Fruit fly (Drosophila melanogaster): ENCODE results near the gene Hexim.

Gene Hexim

dm6 chr3R:14656760-14657604, 2.3 kb upstream of the Hexim start, which contains the start of gene CG3505 (continued):
- TF ChIP-seq achi (GFP tag; optimal IDR thresholded peaks at IDR 0.05), result peak; percentile 12
- peak; percentile 30 for TF ChIP-seq Ets96B (tag; optimal IDR thresholded peaks at IDR 0.05)
- TF ChIP-seq CG34406 (GFP tag; optimal IDR thresholded peaks at IDR 0.05), result peak; percentile 20
- TF ChIP-seq CG6276 (GFP tag; optimal IDR thresholded peaks at IDR 0.05), result no peak
- peak; percentile 56 for TF ChIP-seq Eip75B (GFP tag; optimal IDR thresholded peaks at IDR 0.05)
- peak; percentile 6 for TF ChIP-seq fd59A (GFP tag; optimal IDR thresholded peaks at IDR 0.05)
- peak; percentile 27 for TF ChIP-seq dsx (GFP tag; optimal IDR thresholded peaks at IDR 0.05; ENCODE audit: poor library complexity, severe bottlenecking)
- no peak for TF ChIP-seq Met (GFP tag; optimal IDR thresholded peaks at IDR 0.05)
- TF ChIP-seq vri (GFP tag; optimal IDR thresholded peaks at IDR 0.05), result no peak
- TF ChIP-seq CG3919 (GFP tag; optimal IDR thresholded peaks at IDR 0.05), result peak; percentile 24
- no peak for TF ChIP-seq CG6854 (GFP tag; optimal IDR thresholded peaks at IDR 0.05)
- TF ChIP-seq Hr39 (GFP tag; optimal IDR thresholded peaks at IDR 0.05), result no peak
- peak in 1 of 2 experiments; percentile 61 for TF ChIP-seq ss (GFP tag; optimal IDR thresholded peaks at IDR 0.05)

- TF ChIP-seq CG3919 (GFP tag; optimal IDR thresholded peaks at IDR 0.05) (no peak), svp (GFP tag) (peak; percentile 91)
Measured at dm6 chr3R:14657605-14657910, 1.7 kb upstream of the Hexim start.

DNA sequence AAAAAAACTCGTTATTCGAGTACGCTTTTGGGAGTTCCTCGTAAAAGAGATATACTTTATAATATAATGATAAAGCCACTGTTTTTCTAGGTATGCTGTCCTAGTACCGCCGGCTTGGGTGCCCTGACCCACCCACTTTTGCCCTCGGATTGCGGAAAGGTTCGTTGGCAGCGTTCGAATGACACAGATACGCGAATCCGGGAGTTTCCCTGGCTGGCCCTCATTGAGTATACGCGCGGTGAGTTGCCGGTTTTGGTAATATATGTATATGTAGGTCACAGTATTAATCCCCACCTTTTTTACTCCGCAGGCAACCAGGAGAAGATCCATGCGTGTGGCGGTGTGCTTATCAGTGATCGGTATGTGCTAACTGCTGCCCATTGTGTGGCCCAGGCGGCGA, 1.1 kb upstream of the Hexim start:
- TF ChIP-seq CG8632 (GFP tag; optimal IDR thresholded peaks at IDR 0.05), result no peak
- TF ChIP-seq CG8319 (GFP tag; optimal IDR thresholded peaks at IDR 0.05), result no peak
- TF ChIP-seq Ets21C (GFP tag; optimal IDR thresholded peaks at IDR 0.05), result no peak
- TF ChIP-seq CG15336 (GFP tag; IDR thresholded peaks at IDR 0.05), result no peak
- TF ChIP-seq svp (GFP tag), result peak; percentile 56
- TF ChIP-seq CG6854 (GFP tag; optimal IDR thresholded peaks at IDR 0.05), result no peak
- no peak for TF ChIP-seq Gug (GFP tag; IDR thresholded peaks at IDR 0.05)

DNA sequence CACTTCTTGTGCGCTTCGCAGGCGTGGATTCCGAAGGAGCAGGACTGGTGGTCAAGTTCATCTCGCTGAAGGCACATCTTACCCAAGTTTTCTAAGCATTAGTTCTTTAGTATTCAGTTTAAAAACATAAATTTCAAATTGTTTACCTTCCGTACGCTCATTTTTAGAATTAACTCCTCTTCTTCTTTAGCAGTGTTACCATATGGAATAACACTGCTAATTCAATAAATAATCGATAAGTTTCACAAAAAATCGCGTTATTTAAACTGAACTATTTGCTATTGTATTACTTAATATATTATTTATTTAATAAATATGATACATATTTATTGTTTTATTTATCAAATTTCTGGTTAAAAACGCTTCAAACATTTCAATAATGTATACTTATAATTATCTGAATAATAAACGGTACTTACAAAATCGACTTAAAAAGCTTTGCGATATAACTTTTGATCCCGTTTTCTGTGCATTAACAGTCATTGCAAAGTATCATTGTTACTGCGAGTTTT, 3.8 kb downstream of the Hexim start, which contains the start of the genes Rad17 and BigH1:
Gene Rad17 (minus strand): TSS at position 209 of the 512 bp plus-strand sequence.
Gene BigH1 (plus strand): TSS at position 462 of the 512 bp plus-strand sequence.
- TF ChIP-seq Eip93F (GFP tag; optimal IDR thresholded peaks at IDR 0.05), result no peak
- TF ChIP-seq dac (GFP tag; optimal IDR thresholded peaks at IDR 0.05), result no peak
- TF ChIP-seq Ets96B (tag; optimal IDR thresholded peaks at IDR 0.05), result no peak

DNA sequence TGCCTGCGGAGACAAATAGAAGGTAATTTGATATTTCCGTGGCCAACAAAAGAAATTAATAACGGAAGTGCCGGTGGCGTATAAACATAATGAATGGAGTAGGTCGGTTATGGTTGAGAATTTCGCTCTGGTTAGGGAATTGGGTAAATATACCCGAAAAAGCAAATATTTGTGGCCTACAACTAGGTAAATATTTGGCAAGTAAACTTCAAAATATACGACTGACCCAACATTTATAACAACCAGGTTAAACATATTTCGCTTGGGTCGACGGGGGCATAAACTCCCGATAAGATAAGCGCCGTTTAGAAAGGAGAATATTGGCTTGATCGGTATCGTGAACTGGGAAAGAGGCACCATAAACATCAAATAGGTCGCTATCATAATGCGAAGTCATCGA, 11.6 kb downstream of the Hexim start:
- TF ChIP-seq fkh (GFP tag; optimal IDR thresholded peaks at IDR 0.05) (peak; percentile 88), Gug (GFP tag; IDR thresholded peaks at IDR 0.05) (no peak)

- TF ChIP-seq vri (GFP tag; optimal IDR thresholded peaks at IDR 0.05) (no peak), ss (GFP tag; optimal IDR thresholded peaks at IDR 0.05) (peak; percentile 56 to 73), fd59A (GFP tag; optimal IDR thresholded peaks at IDR 0.05) (peak; percentile 43), spab (GFP tag; optimal IDR thresholded peaks at IDR 0.05) (peak; percentile 55), dsx (GFP tag; optimal IDR thresholded peaks at IDR 0.05; ENCODE audit: poor library complexity, severe bottlenecking) (peak; percentile 93), lz (GFP tag; optimal IDR thresholded peaks at IDR 0.05) (peak; percentile 50), Sox14 (GFP tag; optimal IDR thresholded peaks at IDR 0.05) (peak; percentile 54), CG3032 (tag; optimal IDR thresholded peaks at IDR 0.05) (peak; percentile 65), CG6792 (GFP tag; optimal IDR thresholded peaks at IDR 0.05) (peak; percentile 50), net (GFP tag; optimal IDR thresholded peaks at IDR 0.05) (peak; percentile 57), cyc (GFP tag; optimal IDR thresholded peaks at IDR 0.05) (peak; percentile 18), Eip78C (GFP tag) (peak; percentile 95), Eip93F (GFP tag; optimal IDR thresholded peaks at IDR 0.05) (no peak), OdsH (GFP tag; optimal IDR thresholded peaks at IDR 0.05) (peak; percentile 50), Eip75B (GFP tag; optimal IDR thresholded peaks at IDR 0.05) (no peak), Ets96B (tag; optimal IDR thresholded peaks at IDR 0.05) (peak; percentile 79), salr (GFP tag; optimal IDR thresholded peaks at IDR 0.05) (peak; percentile 23 to 48), CG34406 (GFP tag; optimal IDR thresholded peaks at IDR 0.05) (peak; percentile 29), CG32006 (GFP tag; optimal IDR thresholded peaks at IDR 0.05) (no peak), acj6 (GFP tag; optimal IDR thresholded peaks at IDR 0.05) (no peak), Gug (GFP tag; IDR thresholded peaks at IDR 0.05) (0 out of 2 replicates have a peak, but pooled peaks have one; percentile 15), CG3919 (GFP tag; optimal IDR thresholded peaks at IDR 0.05) (peak; percentile 57), CG8119 (GFP tag; IDR thresholded peaks at IDR 0.05) (0 out of 3 replicates have a peak, but pooled peaks have one; percentile 37), esn (GFP tag; optimal IDR thresholded peaks at IDR 0.05) (peak; percentile 57), CG10669 (GFP tag; optimal IDR thresholded peaks at IDR 0.05) (no peak), CG11902 (GFP tag; optimal IDR thresholded peaks at IDR 0.05) (no peak)
Measured at dm6 chr3R:14672915-14673314, 13.7 kb downstream of the Hexim start.

Measured in whole organism, prepupa.